Fruit fly (Drosophila melanogaster): ENCODE measurements around the gene hep.

hep gene

DNA sequence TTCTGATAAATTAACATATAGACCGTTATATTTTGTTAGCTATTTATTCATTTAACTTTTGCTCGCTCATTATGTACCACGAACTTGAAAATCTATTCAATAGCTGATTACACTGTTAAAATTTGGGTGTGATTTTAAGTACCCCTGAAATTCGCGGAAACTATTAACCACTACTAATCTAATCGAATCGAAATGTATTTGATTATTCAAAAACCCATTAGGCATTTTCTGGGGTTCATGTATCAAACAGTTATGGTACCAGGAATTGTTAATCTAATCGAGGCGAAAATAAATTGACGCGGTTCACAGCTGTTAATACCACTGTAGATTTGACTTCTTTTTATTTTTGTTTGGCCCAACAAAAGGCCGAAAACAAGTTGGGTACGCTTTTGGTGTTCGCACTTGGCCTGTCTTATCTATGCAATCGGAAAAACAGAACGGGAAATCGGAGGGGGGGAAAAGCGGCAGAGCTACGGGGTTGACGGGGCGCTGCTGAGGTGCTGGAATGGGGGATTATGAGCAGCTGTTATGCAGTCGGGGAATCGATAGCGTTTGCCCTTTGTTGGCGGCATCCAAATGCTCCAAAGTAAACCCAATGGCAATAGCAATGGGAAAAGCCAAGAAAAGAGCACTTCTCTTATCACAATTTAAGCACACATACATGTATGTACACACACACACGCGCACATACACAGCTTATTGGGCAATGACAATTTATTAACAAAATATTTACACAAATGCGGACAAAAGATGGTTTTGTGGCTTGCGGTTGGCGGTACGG is 2.0 kb downstream of the hep start (continued):
- no peak for TF ChIP-seq Mes4 (GFP tag; optimal IDR thresholded peaks at IDR 0.05)
- TF ChIP-seq ranshi (GFP tag; IDR thresholded peaks at IDR 0.05): no peak
- no peak for TF ChIP-seq Aef1 (GFP tag; IDR thresholded peaks at IDR 0.05)
- TF ChIP-seq crc (GFP tag; optimal IDR thresholded peaks at IDR 0.05): no peak
- TF ChIP-seq CG18476 (GFP tag; optimal IDR thresholded peaks at IDR 0.05): no peak
- peak in 1 of 2 experiments; percentile 44 for TF ChIP-seq Hr51 (GFP tag; optimal IDR thresholded peaks at IDR 0.05)
- peak; percentile 10 for TF ChIP-seq CG34376 (GFP tag; optimal IDR thresholded peaks at IDR 0.05)
- no peak for TF ChIP-seq CG11504 (tag; optimal IDR thresholded peaks at IDR 0.05)
- TF ChIP-seq vnd (GFP tag; IDR thresholded peaks at IDR 0.05; ENCODE audit: partially characterized antibody): no peak
- TF ChIP-seq CG7556 (GFP tag; optimal IDR thresholded peaks at IDR 0.05): peak; percentile 34
- peak; percentile 26 for TF ChIP-seq Meics (GFP tag; optimal IDR thresholded peaks at IDR 0.05)
- TF ChIP-seq row (GFP tag; IDR thresholded peaks at IDR 0.05): peak; percentile 67
- no peak for TF ChIP-seq twi (tag; optimal IDR thresholded peaks at IDR 0.05)
- TF ChIP-seq CG3847 (GFP tag; IDR thresholded peaks at IDR 0.05): 0 out of 2 replicates have a peak, but pooled peaks have one; percentile 16
- TF ChIP-seq fu2 (GFP tag; optimal IDR thresholded peaks at IDR 0.05): peak; percentile 8
- no peak for TF ChIP-seq ttk (GFP tag; IDR thresholded peaks at IDR 0.05)
- no peak for TF ChIP-seq stc (GFP tag; IDR thresholded peaks at IDR 0.05)
- TF ChIP-seq pan (optimal IDR thresholded peaks at IDR 0.05): no peak
- peak in 1 of 2 experiments; percentile 6 for TF ChIP-seq pan (GFP tag; optimal IDR thresholded peaks at IDR 0.05 in 1 of 2, IDR thresholded peaks at IDR 0.05 in 1 of 2)
- TF ChIP-seq Kr (GFP tag; optimal IDR thresholded peaks at IDR 0.05): no peak
- no peak for TF ChIP-seq CG5180 (GFP tag; optimal IDR thresholded peaks at IDR 0.05)
- TF ChIP-seq ro (GFP tag; IDR thresholded peaks at IDR 0.05): no peak
- no peak for TF ChIP-seq CG16779 (GFP tag; IDR thresholded peaks at IDR 0.05)
- TF ChIP-seq TFAM (GFP tag; optimal IDR thresholded peaks at IDR 0.05): no peak
- TF ChIP-seq nmo (GFP tag; optimal IDR thresholded peaks at IDR 0.05): peak; percentile 29
- TF ChIP-seq dpn (GFP tag; optimal IDR thresholded peaks at IDR 0.05): peak in 1 of 2 experiments; percentile 17
- peak in 1 of 2 experiments; percentile 79 for TF ChIP-seq Hr78 (GFP tag; optimal IDR thresholded peaks at IDR 0.05)
- TF ChIP-seq Optix (GFP tag; IDR thresholded peaks at IDR 0.05): no peak
- TF ChIP-seq cg (GFP tag; optimal IDR thresholded peaks at IDR 0.05): peak; percentile 61
- peak; percentile 26 for TF ChIP-seq CG10979 (tag; optimal IDR thresholded peaks at IDR 0.05)
- TF ChIP-seq CG4282 (GFP tag; optimal IDR thresholded peaks at IDR 0.05): peak; percentile 16
- no peak for TF ChIP-seq pb (GFP tag; optimal IDR thresholded peaks at IDR 0.05)
- TF ChIP-seq CG9817 (tag; optimal IDR thresholded peaks at IDR 0.05): peak; percentile 36
- TF ChIP-seq bab2 (GFP tag; optimal IDR thresholded peaks at IDR 0.05): no peak
- no peak for TF ChIP-seq inv (GFP tag; IDR thresholded peaks at IDR 0.05; ENCODE audit: partially characterized antibody)
- TF ChIP-seq phol (tag; optimal IDR thresholded peaks at IDR 0.05): peak; percentile 27
- no peak for TF ChIP-seq B-H1 (GFP tag; IDR thresholded peaks at IDR 0.05)
- TF ChIP-seq tx (GFP tag; optimal IDR thresholded peaks at IDR 0.05): no peak
- TF ChIP-seq fd64A (GFP tag; optimal IDR thresholded peaks at IDR 0.05): peak; percentile 58
- TF ChIP-seq ato (GFP tag; IDR thresholded peaks at IDR 0.05; ENCODE audit: partially characterized antibody): no peak
- TF ChIP-seq CG2120 (GFP tag; optimal IDR thresholded peaks at IDR 0.05): peak; percentile 44
- peak; percentile 54 for TF ChIP-seq NfI (GFP tag; optimal IDR thresholded peaks at IDR 0.05)
- TF ChIP-seq HLH3B (GFP tag; IDR thresholded peaks at IDR 0.05): 0 out of 2 replicates have a peak, but pooled peaks have one; percentile 4
- no peak for TF ChIP-seq CG1603 (tag; optimal IDR thresholded peaks at IDR 0.05)
- TF ChIP-seq Asciz (GFP tag; optimal IDR thresholded peaks at IDR 0.05): peak; percentile 15
- TF ChIP-seq CG6175 (GFP tag; IDR thresholded peaks at IDR 0.05): no peak
- TF ChIP-seq E2f2 (GFP tag; IDR thresholded peaks at IDR 0.05): no peak
- TF ChIP-seq Rfx (GFP tag; IDR thresholded peaks at IDR 0.05): peak; percentile 31
- peak; percentile 15 to 85 for TF ChIP-seq Pdp1 (GFP tag; optimal IDR thresholded peaks at IDR 0.05)

All from whole organism, embryonic.